Worm (Caenorhabditis elegans) whole organism, early embryonic: ENCODE data around the gene T28D6.4.

Source experiments
- ama-1 ChIP-seq: fragments of 150-350 bp; optimal IDR thresholded peaks from 2 replicates; lab custom pipeline; 2014
- ceh-13 ChIP-seq: fragments of 200-800 bp; sonication (Bioruptor generic); optimal IDR thresholded peaks from 2 replicates; lab custom pipeline; 2018; ENCODE audit warnings: mild to moderate bottlenecking, missing genetic modification characterization, missing compliant biosample characterization
- flt-1 ChIP-seq: fragments of 200-800 bp; sonication (Bioruptor generic); IDR thresholded peaks from 2 replicates; pipeline ENCODE4 v1.3.6; 2022; ENCODE audit warnings: missing genetic modification characterization, missing compliant biosample characterization
- hmg-4 ChIP-seq: fragments of 200-800 bp; sonication (Bioruptor generic); optimal IDR thresholded peaks from 2 replicates; lab custom pipeline; 2018; ENCODE audit warnings: mild to moderate bottlenecking, missing genetic modification characterization, missing compliant biosample characterization
- hnd-1 ChIP-seq: sonication (generic microtip); optimal IDR thresholded peaks from 2 replicates; lab custom pipeline; 2016; ENCODE audit warnings: missing genetic modification characterization, missing compliant biosample characterization
- pes-1 ChIP-seq: fragments of 200-800 bp; sonication (Bioruptor generic); IDR thresholded peaks from 2 replicates; pipeline ENCODE4 v1.3.6; 2022; ENCODE audit warnings: missing genetic modification reagents, missing genetic modification characterization, missing compliant biosample characterization

ce11 chrIII:11341466-11341865, 18.8 kb upstream of the T28D6.4 start:
- TF ChIP-seq hnd-1 (tag; lab: Kevin White, UChicago) (no peak), ceh-13 (no peak), hmg-4 (GFP tag; lab: Kevin White, UChicago) (no peak), ama-1 (no peak), pes-1 (GFP tag; lab: Robert Waterston, UW) (no peak), flt-1 (GFP tag; lab: Robert Waterston, UW) (no peak)
